Fruit fly (Drosophila melanogaster) ovary, adult (tissue): ENCODE results near the gene CG15167.

Experiments
- CG17801 ChIP-seq: fragments of 200-800 bp; optimal IDR thresholded peaks from 2 replicates; lab custom pipeline; 2019; ENCODE audit warnings: missing biosample characterization, mild to moderate bottlenecking, missing genetic modification characterization, moderate library complexity; ENCODE audit not compliant: partially characterized antibody

The CG15167 gene

dm6 chr2L:18767815-18768214 lies 27.7 kb downstream of the CG15167 start:
- no peak for TF ChIP-seq CG17801 (GFP tag; lab: Kevin White, UChicago)

dm6 chr2L:18775274-18775673 lies 35.1 kb downstream of the CG15167 start:
- no peak for TF ChIP-seq CG17801 (GFP tag; lab: Kevin White, UChicago)

DNA sequence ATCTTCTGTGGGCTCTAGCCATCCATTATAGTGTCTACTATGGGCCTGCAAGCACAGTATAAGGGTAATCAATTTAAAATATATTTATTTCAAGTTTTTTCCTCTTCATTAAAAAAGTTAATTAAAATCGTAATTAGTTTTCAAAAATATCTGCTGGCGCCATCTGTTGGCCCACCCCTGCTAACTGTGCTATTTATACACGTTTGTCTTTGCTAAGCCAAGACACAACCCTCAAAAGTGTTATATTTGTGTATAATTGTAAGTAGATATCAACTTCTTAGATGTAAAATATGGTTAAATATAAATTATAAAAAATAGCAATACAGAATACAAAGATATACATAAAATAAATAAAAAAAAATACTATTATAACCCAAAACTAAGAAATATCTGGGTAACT lies 36.4 kb downstream of the CG15167 start:
- TF ChIP-seq CG17801 (GFP tag; lab: Kevin White, UChicago), result no peak

dm6 chr2L:18777442-18777841 lies 37.3 kb downstream of the CG15167 start:
- TF ChIP-seq CG17801 (GFP tag; lab: Kevin White, UChicago), result no peak

DNA sequence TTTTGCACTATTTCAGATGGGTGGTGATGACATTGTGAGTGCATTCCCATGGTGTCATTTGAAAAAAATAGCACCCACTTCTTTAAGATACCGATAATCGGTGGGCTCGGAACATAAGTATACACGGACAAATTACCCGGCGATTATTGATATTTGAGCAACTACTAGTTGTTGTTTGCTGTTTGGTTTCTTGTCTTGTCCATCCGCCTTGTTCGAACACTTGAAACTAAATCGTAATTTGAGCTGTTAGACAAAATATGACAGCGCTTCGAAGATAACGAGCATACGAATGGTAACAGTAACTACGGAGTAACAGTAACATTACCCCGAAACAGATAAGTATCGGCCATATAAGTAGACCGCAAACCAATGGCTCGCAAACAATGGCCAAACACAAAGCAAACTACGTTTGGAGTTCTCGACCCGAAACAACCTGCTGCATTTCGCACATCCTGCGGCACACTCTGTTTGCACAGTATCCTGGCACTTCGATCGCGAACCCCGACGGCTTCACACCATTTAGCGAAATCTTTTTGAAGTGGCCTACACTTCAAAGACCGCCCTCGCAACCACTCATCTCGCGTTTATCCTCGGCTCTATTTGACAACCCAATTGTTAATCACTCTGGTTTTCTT lies 40.9 kb downstream of the CG15167 start:
- TF ChIP-seq CG17801 (GFP tag; lab: Kevin White, UChicago), result no peak

DNA sequence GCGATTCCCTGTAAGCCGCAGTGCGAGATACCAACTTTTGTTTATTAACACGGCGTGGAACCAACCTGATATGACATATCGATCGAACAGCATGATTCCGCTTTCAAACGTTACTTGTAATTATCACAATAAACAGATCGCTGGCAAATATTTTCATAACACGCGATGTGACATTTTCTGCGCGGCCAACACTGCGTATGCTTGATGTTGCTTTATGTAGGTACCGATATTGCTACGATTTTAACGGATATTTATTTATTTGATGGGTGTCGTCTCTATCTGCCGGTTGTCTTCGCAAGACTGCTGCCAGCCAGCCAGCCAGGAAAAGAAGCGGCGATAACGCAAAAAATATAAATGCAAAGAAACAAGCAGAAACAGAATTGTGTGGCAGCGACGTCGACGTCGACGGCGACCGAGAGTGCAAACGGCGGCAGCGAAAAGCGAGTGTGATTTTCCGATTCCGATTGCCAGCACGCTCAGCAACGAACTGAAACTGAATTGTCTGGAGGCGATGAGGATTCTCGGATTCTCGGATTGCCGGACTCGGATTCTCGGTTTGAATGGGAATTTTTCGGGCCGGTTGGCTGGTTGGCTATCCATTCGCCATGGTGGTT lies 42.2 kb downstream of the CG15167 start:
- no peak for TF ChIP-seq CG17801 (GFP tag; lab: Kevin White, UChicago)

- no peak for TF ChIP-seq CG17801 (GFP tag; lab: Kevin White, UChicago)
Observed at dm6 chr2L:18782936-18783335, 42.8 kb downstream of the CG15167 start.

dm6 chr2L:18783357-18784040 lies 43.3 kb downstream of the CG15167 start:
- TF ChIP-seq CG17801 (GFP tag; lab: Kevin White, UChicago), result no peak

- no peak for TF ChIP-seq CG17801 (GFP tag; lab: Kevin White, UChicago)
Observed at dm6 chr2L:18785026-18785600, 45.0 kb downstream of the CG15167 start.

dm6 chr2L:18787415-18787989 lies 47.3 kb downstream of the CG15167 start:
- TF ChIP-seq CG17801 (GFP tag; lab: Kevin White, UChicago), result no peak

- TF ChIP-seq CG17801 (GFP tag; lab: Kevin White, UChicago), result no peak
Observed at dm6 chr2L:18788953-18789352, 48.8 kb downstream of the CG15167 start.

dm6 chr2L:18789773-18790385 lies 49.7 kb downstream of the CG15167 start:
- no peak for TF ChIP-seq CG17801 (GFP tag; lab: Kevin White, UChicago)
